Fruit fly (Drosophila melanogaster) whole organism, adult: ENCODE results near the gene MED17.

ENCODE experiments used
- CG11617 ChIP-seq: fragments of 200-800 bp; sonication (Bioruptor generic); optimal IDR thresholded peaks from 2 replicates; lab custom pipeline; 2017; ENCODE audit warnings: mild to moderate bottlenecking, missing biosample characterization, missing genetic modification reagents, missing genetic modification characterization
- CG12768 ChIP-seq: fragments of 200-800 bp; sonication (Bioruptor generic); optimal IDR thresholded peaks from 2 replicates; lab custom pipeline; 2017; ENCODE audit warnings: missing biosample characterization, missing genetic modification characterization, mild to moderate bottlenecking, moderate library complexity, missing genetic modification reagents
- CG14711 ChIP-seq: fragments of 200-800 bp; sonication (Bioruptor generic); optimal IDR thresholded peaks from 2 replicates; lab custom pipeline; 2018; ENCODE audit warnings: missing biosample characterization, mild to moderate bottlenecking, missing genetic modification characterization, moderate library complexity
- CG1620 ChIP-seq: fragments of 200-800 bp; sonication (Bioruptor generic); optimal IDR thresholded peaks from 2 replicates; lab custom pipeline; 2016; ENCODE audit warnings: missing biosample characterization, missing genetic modification characterization
- CG33017 ChIP-seq: fragments of 200-800 bp; sonication (Bioruptor generic); optimal IDR thresholded peaks from 2 replicates; lab custom pipeline; 2018; ENCODE audit warnings: missing biosample characterization, mild to moderate bottlenecking, missing genetic modification characterization, moderate library complexity
- CG5204 ChIP-seq: fragments of 200-800 bp; sonication (Bioruptor generic); optimal IDR thresholded peaks from 2 replicates; lab custom pipeline; 2016; ENCODE audit warnings: missing biosample characterization, missing genetic modification characterization
- CG7045 ChIP-seq: fragments of 200-800 bp; sonication (Bioruptor generic); optimal IDR thresholded peaks from 2 replicates; lab custom pipeline; 2017; ENCODE audit warnings: missing biosample characterization, mild to moderate bottlenecking, missing genetic modification characterization
- CG7101 ChIP-seq: fragments of 200-800 bp; sonication (Bioruptor generic); optimal IDR thresholded peaks from 2 replicates; lab custom pipeline; 2018; ENCODE audit warnings: missing biosample characterization, mild to moderate bottlenecking, missing genetic modification characterization, moderate library complexity
- Clk ChIP-seq: fragments of 200-800 bp; sonication (Bioruptor generic); optimal IDR thresholded peaks from 2 replicates; lab custom pipeline; 2017; ENCODE audit warnings: missing biosample characterization, missing genetic modification characterization
- Crg-1 ChIP-seq: fragments of 200-800 bp; sonication (Bioruptor generic); optimal IDR thresholded peaks from 2 replicates; lab custom pipeline; 2016; ENCODE audit warnings: missing biosample characterization, missing genetic modification characterization
- Hr96 ChIP-seq: fragments of 200-800 bp; sonication (Bioruptor generic); optimal IDR thresholded peaks from 2 replicates; lab custom pipeline; 2016; ENCODE audit warnings: missing biosample characterization, missing genetic modification characterization
- Mnt ChIP-seq: fragments of 200-800 bp; sonication (Bioruptor generic); optimal IDR thresholded peaks from 2 replicates; lab custom pipeline; 2016; ENCODE audit warnings: missing biosample characterization, mild to moderate bottlenecking, missing genetic modification characterization
- bab1 ChIP-seq: fragments of 200-800 bp; sonication (Bioruptor generic); optimal IDR thresholded peaks from 3 replicates; lab custom pipeline; 2019; ENCODE audit warnings: missing biosample characterization, mild to moderate bottlenecking, missing genetic modification characterization, moderate library complexity
- cic ChIP-seq: fragments of 200-800 bp; sonication (Bioruptor generic); optimal IDR thresholded peaks from 2 replicates; lab custom pipeline; 2017; ENCODE audit warnings: missing biosample characterization, mild to moderate bottlenecking, missing genetic modification characterization, moderate library complexity
- cnc ChIP-seq, 2 experiments: fragments of >200 bp; optimal IDR thresholded peaks; 2 replicates each; lab custom pipeline; 2017
- kay ChIP-seq: fragments of 200-800 bp; sonication (Bioruptor generic); peaks from one replicate; lab custom pipeline; 2016; ENCODE audit warnings: missing biosample characterization, missing genetic modification characterization, borderline replicate concordance
- ovo ChIP-seq: fragments of 200-800 bp; sonication (Bioruptor generic); optimal IDR thresholded peaks from 2 replicates; lab custom pipeline; 2016; ENCODE audit warnings: missing biosample characterization, missing genetic modification characterization
- pad ChIP-seq: fragments of 200-800 bp; sonication (Bioruptor generic); optimal IDR thresholded peaks from 3 replicates; lab custom pipeline; 2017; ENCODE audit warnings: missing biosample characterization, missing genetic modification characterization, mild to moderate bottlenecking, moderate library complexity, missing genetic modification reagents
- tj ChIP-seq: fragments of 200-800 bp; sonication (Bioruptor generic); optimal IDR thresholded peaks from 3 replicates; lab custom pipeline; 2017; ENCODE audit warnings: missing biosample characterization, mild to moderate bottlenecking, missing genetic modification characterization, moderate library complexity
- toe ChIP-seq: fragments of 200-800 bp; sonication (Bioruptor generic); optimal IDR thresholded peaks from 2 replicates; lab custom pipeline; 2016; ENCODE audit warnings: missing biosample characterization, missing genetic modification characterization

The MED17 gene

dm6 chr3R:18196622-18196990, 7.7 kb downstream of the MED17 start:
- no peak for TF ChIP-seq CG33017 (tag; lab: Kevin White, UChicago)
- TF ChIP-seq CG14711 (tag; lab: Kevin White, UChicago): no peak
- no peak for TF ChIP-seq CG12768 (GFP tag; lab: Kevin White, UChicago)
- TF ChIP-seq CG5204 (GFP tag; lab: Kevin White, UChicago): no peak
- TF ChIP-seq tj (GFP tag; lab: Kevin White, UChicago): no peak
- no peak for TF ChIP-seq cnc (optimal IDR thresholded peaks at IDR 0.05; lab: Kevin White, UChicago)
- no peak for TF ChIP-seq cic (GFP tag; lab: Kevin White, UChicago)
- no peak for TF ChIP-seq ovo (GFP tag; lab: Kevin White, UChicago)
- TF ChIP-seq CG1620: no peak
- no peak for TF ChIP-seq bab1 (GFP tag; lab: Kevin White, UChicago)
- no peak for TF ChIP-seq Mnt (GFP tag; lab: Kevin White, UChicago)
- TF ChIP-seq toe (GFP tag; lab: Kevin White, UChicago): no peak
- TF ChIP-seq Hr96 (GFP tag; lab: Kevin White, UChicago): no peak
- TF ChIP-seq Crg-1 (GFP tag; lab: Kevin White, UChicago): no peak

dm6 chr3R:18196991-18197801, 8.3 kb downstream of the MED17 start:
- TF ChIP-seq CG1620 (no peak), CG7101 (tag; lab: Kevin White, UChicago) (peak; percentile 46), Clk (no peak), Hr96 (GFP tag; lab: Kevin White, UChicago) (peak; percentile 52), CG7045 (GFP tag; lab: Kevin White, UChicago) (peak; percentile 45), pad (peak; percentile 32), tj (GFP tag; lab: Kevin White, UChicago) (peak; percentile 71), cic (GFP tag; lab: Kevin White, UChicago) (peak; percentile 89), ovo (GFP tag; lab: Kevin White, UChicago) (peak; percentile 83), toe (GFP tag; lab: Kevin White, UChicago) (peak; percentile 66), cnc (optimal IDR thresholded peaks at IDR 0.05; lab: Kevin White, UChicago) (no peak), Mnt (GFP tag; lab: Kevin White, UChicago) (peak; percentile 51), CG5204 (GFP tag; lab: Kevin White, UChicago) (peak; percentile 68), CG14711 (tag; lab: Kevin White, UChicago) (peak; percentile 23), CG33017 (tag; lab: Kevin White, UChicago) (peak; percentile 29), CG11617 (GFP tag; lab: Kevin White, UChicago) (peak; percentile 76), bab1 (GFP tag; lab: Kevin White, UChicago) (peak; percentile 61), kay (GFP tag; lab: Kevin White, UChicago) (no peak), CG12768 (GFP tag; lab: Kevin White, UChicago) (peak; percentile 7)

- TF ChIP-seq ovo (GFP tag; lab: Kevin White, UChicago) (no peak), CG11617 (GFP tag; lab: Kevin White, UChicago) (no peak), Clk (no peak), CG12768 (GFP tag; lab: Kevin White, UChicago) (no peak), Crg-1 (GFP tag; lab: Kevin White, UChicago) (no peak), toe (GFP tag; lab: Kevin White, UChicago) (no peak), cic (GFP tag; lab: Kevin White, UChicago) (no peak), tj (GFP tag; lab: Kevin White, UChicago) (no peak), bab1 (GFP tag; lab: Kevin White, UChicago) (no peak), CG33017 (tag; lab: Kevin White, UChicago) (no peak)
Observed at dm6 chr3R:18197802-18198148, 8.9 kb downstream of the MED17 start.

- TF ChIP-seq CG1620 (peak; percentile 59), Crg-1 (GFP tag; lab: Kevin White, UChicago) (peak; percentile 34), Clk (peak; percentile 25), Hr96 (GFP tag; lab: Kevin White, UChicago) (peak; percentile 4), CG33017 (tag; lab: Kevin White, UChicago) (peak; percentile 14), tj (GFP tag; lab: Kevin White, UChicago) (peak; percentile 56), cic (GFP tag; lab: Kevin White, UChicago) (peak; percentile 80), Mnt (GFP tag; lab: Kevin White, UChicago) (peak; percentile 65), CG7045 (GFP tag; lab: Kevin White, UChicago) (peak; percentile 55), CG14711 (tag; lab: Kevin White, UChicago) (peak; percentile 15), CG7101 (tag; lab: Kevin White, UChicago) (peak; percentile 64), CG5204 (GFP tag; lab: Kevin White, UChicago) (no peak), cnc (optimal IDR thresholded peaks at IDR 0.05; lab: Kevin White, UChicago) (no peak), kay (GFP tag; lab: Kevin White, UChicago) (no peak), CG11617 (GFP tag; lab: Kevin White, UChicago) (peak; percentile 60), pad (peak; percentile 36), ovo (GFP tag; lab: Kevin White, UChicago) (peak; percentile 46), CG12768 (GFP tag; lab: Kevin White, UChicago) (peak; percentile 73), bab1 (GFP tag; lab: Kevin White, UChicago) (no peak), toe (GFP tag; lab: Kevin White, UChicago) (no peak)
Observed at dm6 chr3R:18198518-18199118, 9.7 kb downstream of the MED17 start.
